Worm (Caenorhabditis elegans) whole organism, L4 larva: Measurements from ENCODE around the gene fipr-13.
A peak's percentile ranks its signal among the peaks of the same experiment; 100 is the strongest.

Experiments used
- ZK546.5 ChIP-seq, 2 experiments: sonication (generic microtip); optimal IDR thresholded peaks; 2 replicates each; lab custom pipeline; 2017; ENCODE audit warnings: missing biosample characterization in 2 of 2, missing genetic modification characterization in 2 of 2
- aha-1 ChIP-seq: fragments of 150-350 bp; peaks from one replicate; lab custom pipeline; 2014; ENCODE audit warnings: missing biosample characterization, missing genetic modification characterization
- aly-2 ChIP-seq: sonication (generic microtip); optimal IDR thresholded peaks from 2 replicates; lab custom pipeline; 2018; ENCODE audit warnings: missing biosample characterization, missing genetic modification characterization
- attf-4 ChIP-seq: sonication (generic microtip); optimal IDR thresholded peaks from 3 replicates; lab custom pipeline; 2017; ENCODE audit warnings: missing biosample characterization, missing genetic modification characterization
- ceh-28 ChIP-seq: fragments of 150-350 bp; optimal IDR thresholded peaks from 2 replicates; lab custom pipeline; 2014; ENCODE audit warnings: missing biosample characterization, missing genetic modification reagents, missing genetic modification characterization
- ceh-82 ChIP-seq: sonication (generic microtip); optimal IDR thresholded peaks from 2 replicates; lab custom pipeline; 2017; ENCODE audit warnings: missing biosample characterization, missing genetic modification characterization
- daf-16 ChIP-seq, 3 experiments: sonication (generic microtip); optimal IDR thresholded peaks; 2 replicates each; lab custom pipeline; 2016 to 2017; ENCODE audit warnings: missing genetic modification characterization in 3 of 3, missing genetic modification reagents in 3 of 3, mild to moderate bottlenecking in 2 of 3, missing compliant biosample characterization in 2 of 3, missing biosample characterization in 1 of 3, moderate library complexity in 1 of 3
- daf-8 ChIP-seq: fragments of 200-800 bp; sonication (Bioruptor generic); IDR thresholded peaks from 2 replicates; pipeline ENCODE4 v1.3.6; 2022; ENCODE audit warnings: missing genetic modification characterization, missing compliant biosample characterization
- dmd-6 ChIP-seq: fragments of 200-800 bp; sonication (Bioruptor generic); IDR thresholded peaks from 2 replicates; pipeline ENCODE4 v1.3.6; 2022; ENCODE audit warnings: missing genetic modification reagents, missing genetic modification characterization, missing compliant biosample characterization
- fkh-10 ChIP-seq: fragments of 150-350 bp; optimal IDR thresholded peaks from 2 replicates; lab custom pipeline; 2014; ENCODE audit warnings: missing biosample characterization, missing genetic modification reagents, missing genetic modification characterization
- fos-1 ChIP-seq: fragments of 150-350 bp; optimal IDR thresholded peaks from 2 replicates; lab custom pipeline; 2014; ENCODE audit warnings: missing biosample characterization, missing genetic modification characterization
- gei-8 ChIP-seq: fragments of 200-800 bp; sonication (Bioruptor generic); optimal IDR thresholded peaks from 2 replicates; lab custom pipeline; 2018; ENCODE audit warnings: mild to moderate bottlenecking, missing genetic modification characterization, missing compliant biosample characterization
- lin-13 ChIP-seq: fragments of 150-350 bp; optimal IDR thresholded peaks from 2 replicates; lab custom pipeline; 2014; ENCODE audit warnings: missing biosample characterization, missing genetic modification reagents, missing genetic modification characterization
- lin-15B ChIP-seq: fragments of 150-350 bp; sonication (generic microtip); optimal IDR thresholded peaks from 3 replicates; lab custom pipeline; 2014; ENCODE audit warnings: missing biosample characterization, missing genetic modification characterization
- lin-29 ChIP-seq: fragments of 200-800 bp; sonication (Bioruptor generic); IDR thresholded peaks from 2 replicates; pipeline ENCODE4 v1.3.6; 2022; ENCODE audit warnings: missing genetic modification reagents, missing genetic modification characterization, missing compliant biosample characterization
- lin-39 ChIP-seq: fragments of 150-350 bp; optimal IDR thresholded peaks from 2 replicates; lab custom pipeline; 2014; ENCODE audit warnings: missing biosample characterization, missing genetic modification reagents, missing genetic modification characterization
- lsy-2 ChIP-seq, 2 experiments: fragments of 150-350 bp in 1 of 2; sonication (generic microtip) in 1 of 2; optimal IDR thresholded peaks; 2 replicates each; lab custom pipeline; 2014 to 2017; ENCODE audit warnings: missing biosample characterization in 2 of 2, missing genetic modification characterization in 2 of 2
- mxl-3 ChIP-seq: fragments of 200-800 bp; sonication (Bioruptor generic); optimal IDR thresholded peaks from 2 replicates; lab custom pipeline; 2018; ENCODE audit warnings: mild to moderate bottlenecking, missing genetic modification characterization, missing compliant biosample characterization
- nhr-102 ChIP-seq: sonication (generic microtip); optimal IDR thresholded peaks from 2 replicates; lab custom pipeline; 2016; ENCODE audit warnings: mild to moderate bottlenecking, missing genetic modification characterization, moderate library complexity, missing compliant biosample characterization
- nhr-28 ChIP-seq: fragments of 150-350 bp; optimal IDR thresholded peaks from 2 replicates; lab custom pipeline; 2014; ENCODE audit warnings: missing biosample characterization, missing genetic modification characterization
- nhr-41 ChIP-seq: fragments of 200-800 bp; sonication (Bioruptor generic); IDR thresholded peaks from 2 replicates; pipeline ENCODE4 v1.3.6; 2022; ENCODE audit warnings: missing genetic modification reagents, missing genetic modification characterization, missing compliant biosample characterization
- nhr-6 ChIP-seq: fragments of 150-350 bp; optimal IDR thresholded peaks from 2 replicates; lab custom pipeline; 2014; ENCODE audit warnings: missing biosample characterization, missing genetic modification characterization
- pha-4 ChIP-seq, 2 experiments: fragments of 150-350 bp in 1 of 2; fragments of 200-800 bp in 1 of 2; sonication (Bioruptor generic) in 1 of 2; IDR thresholded peaks in 1 of 2; optimal IDR thresholded peaks in 1 of 2; 2 replicates each; pipeline versions ENCODE4 v1.3.6 to Lab custom; 2014 to 2022; ENCODE audit warnings: missing genetic modification characterization in 2 of 2, missing genetic modification reagents in 2 of 2, missing biosample characterization in 1 of 2, missing compliant biosample characterization in 1 of 2
- pqm-1 ChIP-seq: sonication (generic microtip); optimal IDR thresholded peaks from 2 replicates; lab custom pipeline; 2017; ENCODE audit warnings: missing biosample characterization, missing genetic modification characterization
- saeg-2 ChIP-seq: fragments of 200-800 bp; sonication (Bioruptor generic); IDR thresholded peaks from 2 replicates; pipeline ENCODE4 v1.3.6; 2022; ENCODE audit warnings: missing genetic modification reagents, missing genetic modification characterization, missing compliant biosample characterization
- sdz-12 ChIP-seq: fragments of 200-800 bp; sonication (Bioruptor generic); optimal IDR thresholded peaks from 2 replicates; lab custom pipeline; 2018; ENCODE audit warnings: mild to moderate bottlenecking, missing genetic modification characterization, missing compliant biosample characterization
- unc-62 ChIP-seq, 3 experiments: fragments of 150-350 bp in 1 of 3; sonication (generic microtip); optimal IDR thresholded peaks in 2 of 3; peaks in 1 of 3; 1 replicate in 1 of 3; 2 replicates in 2 of 3; lab custom pipeline; 2014 to 2017; ENCODE audit warnings: missing biosample characterization in 3 of 3, missing genetic modification characterization in 3 of 3, missing genetic modification reagents in 3 of 3, missing genotype in 1 of 3
- vab-7 ChIP-seq: fragments of 200-800 bp; sonication (Bioruptor generic); IDR thresholded peaks from 2 replicates; pipeline ENCODE4 v1.3.6; 2022; ENCODE audit warnings: missing genetic modification reagents, missing genetic modification characterization, missing compliant biosample characterization
- ztf-11 ChIP-seq: fragments of 150-350 bp; optimal IDR thresholded peaks from 2 replicates; lab custom pipeline; 2014; ENCODE audit warnings: missing biosample characterization, missing genetic modification characterization
- ztf-7 ChIP-seq: fragments of 150-350 bp; optimal IDR thresholded peaks from 2 replicates; lab custom pipeline; 2014; ENCODE audit warnings: missing biosample characterization, missing genetic modification characterization

fipr-13 gene

DNA sequence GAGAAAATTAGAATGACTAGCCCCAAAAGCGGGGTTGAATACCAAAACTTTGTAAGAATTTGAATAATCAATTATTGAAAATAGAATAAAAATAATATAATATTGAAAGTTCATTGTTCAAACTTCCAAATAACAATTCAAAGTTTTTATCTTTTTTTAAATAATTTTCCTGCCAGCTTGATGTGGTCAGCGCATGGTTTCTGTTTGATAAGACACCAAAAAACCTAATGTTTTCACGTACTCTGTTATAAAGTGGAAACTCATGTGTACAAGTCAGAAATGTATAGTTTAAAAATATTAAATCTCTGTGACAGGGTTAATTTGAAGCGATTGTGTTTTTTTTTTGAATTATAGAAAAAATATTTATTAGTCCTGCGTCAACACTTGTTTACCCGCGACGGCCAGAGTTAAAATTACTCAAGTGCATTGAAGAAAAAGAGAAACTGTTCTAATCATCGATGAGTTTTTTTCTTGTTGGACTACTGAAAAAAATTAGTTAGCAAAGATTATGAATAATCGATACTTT is 40.5 kb downstream of the fipr-13 start, which contains the start of gene ugt-17 (continued):
- TF ChIP-seq lin-15B (tag; lab: Kevin White, UChicago) (no peak), nhr-102 (tag; lab: Kevin White, UChicago) (peak; percentile 7), dmd-6 (GFP tag; lab: Robert Waterston, UW) (peak; percentile 78), ceh-82 (tag; lab: Kevin White, UChicago) (no peak), saeg-2 (GFP tag; lab: Robert Waterston, UW) (no peak), sdz-12 (GFP tag; lab: Kevin White, UChicago) (no peak), daf-8 (no peak), gei-8 (GFP tag; lab: Kevin White, UChicago) (no peak)

- no peak for TF ChIP-seq ceh-28 (tag; lab: Kevin White, UChicago)
- peak; percentile 44 for TF ChIP-seq aha-1 (tag; lab: Kevin White, UChicago)
These were observed 41.1 kb downstream of the fipr-13 start, which contains the start of gene C08B6.2 for ce11 chrV:10105412-10105811. C08B6.2 (plus strand) TSS chrV:10105712.

ce11 chrV:10107309-10107708 is 43.0 kb downstream of the fipr-13 start, which contains the start of gene C08B6.11:
C08B6.11 (plus strand) TSS chrV:10107609.
- TF ChIP-seq lsy-2 (tag; optimal IDR thresholded peaks at IDR 0.05; lab: Kevin White, UChicago) (no peak), attf-4 (tag; lab: Kevin White, UChicago) (no peak), vab-7 (GFP tag; lab: Robert Waterston, UW) (no peak), ztf-7 (tag; lab: Kevin White, UChicago) (no peak), mxl-3 (GFP tag; lab: Kevin White, UChicago) (no peak), nhr-41 (GFP tag; lab: Robert Waterston, UW) (no peak), ZK546.5 (tag; optimal IDR thresholded peaks at IDR 0.05; lab: Kevin White, UChicago) (no peak), lin-13 (GFP tag; lab: Kevin White, UChicago) (no peak), lin-39 (tag; lab: Kevin White, UChicago) (no peak)
- TF ChIP-seq, all 104 proteins: peak for 0

DNA sequence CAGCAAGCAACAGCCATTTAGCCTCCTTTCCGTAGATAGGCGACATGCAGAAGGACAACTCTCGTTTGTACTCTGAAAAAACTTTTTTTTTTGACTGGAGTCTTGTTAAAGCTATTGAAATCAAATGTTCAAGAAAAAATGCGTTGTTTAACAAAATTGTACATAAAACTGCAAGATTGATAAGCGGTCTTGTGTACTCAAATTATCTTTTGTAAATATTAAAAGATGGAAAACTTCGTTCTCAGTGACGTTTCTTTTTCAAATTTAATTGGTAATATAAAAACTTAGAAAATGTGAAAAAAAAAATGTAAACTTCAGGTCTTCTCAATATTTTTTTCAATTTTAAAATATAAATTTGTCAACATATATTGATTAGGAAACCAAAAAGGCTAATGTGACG is 46.8 kb downstream of the fipr-13 start:
- TF ChIP-seq nhr-6 (no peak), nhr-41 (GFP tag; lab: Robert Waterston, UW) (no peak), daf-16 (GFP tag; optimal IDR thresholded peaks at IDR 0.05; lab: Kevin White, UChicago) (no peak), daf-16 (tag; optimal IDR thresholded peaks at IDR 0.05; lab: Kevin White, UChicago) (peak; percentile 53), nhr-28 (tag; lab: Kevin White, UChicago) (peak; percentile 17), pqm-1 (tag; lab: Kevin White, UChicago) (peak; percentile 44)

ce11 chrV:10112187-10112586 is 47.9 kb downstream of the fipr-13 start, which contains the start of gene C08B6.3:
C08B6.3 (minus strand) TSS chrV:10112287.
- TF ChIP-seq unc-62 (GFP tag; optimal IDR thresholded peaks at IDR 0.05 in 1 of 2; lab: Kevin White, UChicago) (peak in 1 of 2 experiments; percentile 18), unc-62 (tag; optimal IDR thresholded peaks at IDR 0.05; lab: Kevin White, UChicago) (no peak), daf-16 (GFP tag; optimal IDR thresholded peaks at IDR 0.05; lab: Kevin White, UChicago) (no peak), daf-16 (tag; optimal IDR thresholded peaks at IDR 0.05; lab: Kevin White, UChicago) (peak; percentile 8), aly-2 (tag; lab: Kevin White, UChicago) (no peak)

DNA sequence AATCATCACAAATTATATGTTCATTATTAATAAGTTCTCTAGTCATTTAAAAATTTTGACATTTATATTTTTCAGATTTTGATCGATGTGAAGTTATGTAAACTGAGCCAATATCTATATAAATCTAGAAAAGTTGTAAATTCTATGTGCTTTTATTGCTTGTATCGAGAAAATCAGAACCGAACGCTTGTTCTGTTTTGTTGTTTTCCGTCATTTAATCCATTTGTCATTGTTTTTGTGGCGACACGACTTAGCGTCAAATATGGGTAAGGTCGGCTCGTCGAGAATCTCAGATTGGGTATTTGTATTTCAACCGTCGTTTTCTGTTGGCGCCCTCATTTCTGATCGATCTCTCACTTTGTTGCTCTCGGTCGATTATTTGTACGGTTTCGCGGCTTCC is 50.0 kb downstream of the fipr-13 start, which contains the start of gene cht-5:
cht-5 (plus strand) TSS at position 301 of the 400 bp plus-strand sequence.
- TF ChIP-seq ztf-11 (tag; lab: Kevin White, UChicago) (no peak), fos-1 (no peak), fkh-10 (GFP tag; lab: Kevin White, UChicago) (no peak), pha-4 (GFP tag; IDR thresholded peaks at IDR 0.05; lab: Robert Waterston, UW) (no peak), pha-4 (tag; optimal IDR thresholded peaks at IDR 0.05; lab: Kevin White, UChicago) (no peak), lin-29 (GFP tag; lab: Robert Waterston, UW) (no peak)
